Fruit fly (Drosophila melanogaster) whole organism, prepupa: ENCODE results near the gene CG7246.
A peak's percentile ranks its signal among the peaks of the same experiment; 100 is the strongest.

ENCODE experiments used
- Blimp-1 ChIP-seq: fragments of 200-800 bp; sonication (Bioruptor generic); optimal IDR thresholded peaks from 3 replicates; lab custom pipeline; 2017; ENCODE audit warnings: missing biosample characterization, missing genetic modification characterization, mild to moderate bottlenecking, moderate library complexity, missing genetic modification reagents
- CG10631 ChIP-seq: fragments of 200-800 bp; sonication (Bioruptor generic); optimal IDR thresholded peaks from 2 replicates; lab custom pipeline; 2016; ENCODE audit warnings: missing biosample characterization, missing genetic modification characterization
- CG10669 ChIP-seq: fragments of 200-800 bp; sonication (Bioruptor generic); optimal IDR thresholded peaks from 3 replicates; lab custom pipeline; 2018; ENCODE audit warnings: missing biosample characterization, mild to moderate bottlenecking, missing genetic modification characterization, moderate library complexity
- CG11762 ChIP-seq: fragments of 200-800 bp; sonication (Bioruptor generic); optimal IDR thresholded peaks from 3 replicates; lab custom pipeline; 2016; ENCODE audit warnings: missing biosample characterization, missing genetic modification characterization; ENCODE audit not compliant: insufficient read depth
- CG11902 ChIP-seq: fragments of 200-800 bp; sonication (Bioruptor generic); optimal IDR thresholded peaks from 3 replicates; lab custom pipeline; 2016; ENCODE audit warnings: missing biosample characterization, missing genetic modification characterization
- CG15336 ChIP-seq: fragments of 200-800 bp; sonication (Bioruptor generic); IDR thresholded peaks from 2 replicates; pipeline ENCODE4 v1.3.6; 2022; ENCODE audit warnings: missing biosample characterization, missing genetic modification characterization
- CG1621 ChIP-seq: fragments of 200-800 bp; sonication (Bioruptor generic); optimal IDR thresholded peaks from 3 replicates; lab custom pipeline; 2018; ENCODE audit warnings: missing biosample characterization, mild to moderate bottlenecking, missing genetic modification characterization
- CG16779 ChIP-seq: fragments of 200-800 bp; sonication (Bioruptor generic); optimal IDR thresholded peaks from 3 replicates; lab custom pipeline; 2017; ENCODE audit warnings: missing biosample characterization, mild to moderate bottlenecking, missing genetic modification characterization
- CG3032 ChIP-seq: fragments of 200-800 bp; optimal IDR thresholded peaks from 2 replicates; lab custom pipeline; 2019; ENCODE audit warnings: missing biosample characterization, mild to moderate bottlenecking, missing genetic modification characterization, moderate library complexity
- CG31627 ChIP-seq: fragments of 200-800 bp; sonication (Bioruptor generic); optimal IDR thresholded peaks from 3 replicates; lab custom pipeline; 2016; ENCODE audit warnings: missing biosample characterization, missing genetic modification characterization
- CG34406 ChIP-seq: fragments of 200-800 bp; sonication (Bioruptor generic); optimal IDR thresholded peaks from 3 replicates; lab custom pipeline; 2016; ENCODE audit warnings: missing biosample characterization, missing genetic modification characterization
- CG3919 ChIP-seq: fragments of 200-800 bp; sonication (Bioruptor generic); optimal IDR thresholded peaks from 3 replicates; lab custom pipeline; 2016; ENCODE audit warnings: missing biosample characterization, missing genetic modification characterization
- CG4318 ChIP-seq: fragments of 200-800 bp; sonication (Bioruptor generic); optimal IDR thresholded peaks from 3 replicates; lab custom pipeline; 2017; ENCODE audit warnings: missing biosample characterization, mild to moderate bottlenecking, missing genetic modification characterization
- CG6163 ChIP-seq: fragments of 200-800 bp; sonication (Bioruptor generic); IDR thresholded peaks from 3 replicates; pipeline ENCODE4 v1.3.6; 2022; ENCODE audit warnings: missing biosample characterization, missing genetic modification characterization
- CG6854 ChIP-seq: fragments of 200-800 bp; sonication (Bioruptor generic); optimal IDR thresholded peaks from 2 replicates; lab custom pipeline; 2017; ENCODE audit warnings: missing biosample characterization, mild to moderate bottlenecking, missing genetic modification characterization
- CG7368 ChIP-seq: fragments of 200-800 bp; sonication (Bioruptor generic); optimal IDR thresholded peaks from 3 replicates; lab custom pipeline; 2016; ENCODE audit warnings: missing biosample characterization, missing genetic modification characterization
- CG8119 ChIP-seq: fragments of 200-800 bp; sonication (Bioruptor generic); IDR thresholded peaks from 3 replicates; pipeline ENCODE4 v1.3.6; 2022; ENCODE audit warnings: missing biosample characterization, missing genetic modification characterization
- CG8319 ChIP-seq: fragments of 200-800 bp; sonication (Bioruptor generic); optimal IDR thresholded peaks from 3 replicates; lab custom pipeline; 2016; ENCODE audit warnings: missing biosample characterization, missing genetic modification characterization
- CG8632 ChIP-seq: fragments of 200-800 bp; sonication (Bioruptor generic); optimal IDR thresholded peaks from 3 replicates; lab custom pipeline; 2016; ENCODE audit warnings: missing biosample characterization, missing genetic modification characterization
- CG9139 ChIP-seq: fragments of 200-800 bp; sonication (Bioruptor generic); optimal IDR thresholded peaks from 3 replicates; lab custom pipeline; 2017; ENCODE audit warnings: missing biosample characterization, mild to moderate bottlenecking, missing genetic modification characterization
- Eip75B ChIP-seq: fragments of 200-800 bp; sonication (Bioruptor generic); optimal IDR thresholded peaks from 3 replicates; lab custom pipeline; 2016; ENCODE audit warnings: missing biosample characterization, missing genetic modification characterization
- Eip78C ChIP-seq: fragments of 200-800 bp; sonication (Bioruptor generic); peaks from one replicate; lab custom pipeline; 2016; ENCODE audit warnings: missing biosample characterization, missing genetic modification characterization
- Eip93F ChIP-seq: fragments of 200-800 bp; sonication (Bioruptor generic); optimal IDR thresholded peaks from 2 replicates; lab custom pipeline; 2016; ENCODE audit warnings: missing biosample characterization, mild to moderate bottlenecking, missing genetic modification characterization
- Ets21C ChIP-seq: fragments of 200-800 bp; sonication (Bioruptor generic); optimal IDR thresholded peaks from 3 replicates; lab custom pipeline; 2016; ENCODE audit warnings: missing biosample characterization, missing genetic modification characterization
- Ets96B ChIP-seq: fragments of 200-800 bp; optimal IDR thresholded peaks from 2 replicates; lab custom pipeline; 2019; ENCODE audit warnings: missing biosample characterization, mild to moderate bottlenecking, missing genetic modification characterization, moderate library complexity
- Gug ChIP-seq: fragments of 200-800 bp; sonication (Bioruptor generic); IDR thresholded peaks from 2 replicates; pipeline ENCODE4 v1.3.6; 2022; ENCODE audit warnings: missing biosample characterization, missing genetic modification characterization
- Hr38 ChIP-seq: sonication (Bioruptor generic); optimal IDR thresholded peaks from 2 replicates; lab custom pipeline; 2016; ENCODE audit warnings: missing biosample characterization, missing genetic modification characterization
- Hr39 ChIP-seq: fragments of 200-800 bp; sonication (Bioruptor generic); optimal IDR thresholded peaks from 2 replicates; lab custom pipeline; 2016; ENCODE audit warnings: missing biosample characterization, missing genetic modification characterization
- Lpt ChIP-seq: fragments of 200-800 bp; sonication (Bioruptor generic); optimal IDR thresholded peaks from 3 replicates; lab custom pipeline; 2016; ENCODE audit warnings: missing biosample characterization, missing genetic modification characterization
- Met ChIP-seq: fragments of 200-800 bp; sonication (Bioruptor generic); optimal IDR thresholded peaks from 3 replicates; lab custom pipeline; 2016; ENCODE audit warnings: missing biosample characterization, missing genetic modification characterization
- OdsH ChIP-seq: fragments of 200-800 bp; sonication (Bioruptor generic); optimal IDR thresholded peaks from 3 replicates; lab custom pipeline; 2016; ENCODE audit warnings: missing biosample characterization, missing genetic modification characterization
- Smox ChIP-seq: fragments of 200-800 bp; sonication (Bioruptor generic); optimal IDR thresholded peaks from 3 replicates; lab custom pipeline; 2016; ENCODE audit warnings: missing biosample characterization, missing genetic modification characterization
- Sox102F ChIP-seq: fragments of 200-800 bp; sonication (Bioruptor generic); optimal IDR thresholded peaks from 2 replicates; lab custom pipeline; 2016; ENCODE audit warnings: missing biosample characterization, mild to moderate bottlenecking, missing genetic modification characterization
- Sox14 ChIP-seq: fragments of 200-800 bp; sonication (Bioruptor generic); optimal IDR thresholded peaks from 3 replicates; lab custom pipeline; 2016; ENCODE audit warnings: missing biosample characterization, missing genetic modification characterization
- Sox15 ChIP-seq: fragments of 200-800 bp; sonication (Bioruptor generic); optimal IDR thresholded peaks from 3 replicates; lab custom pipeline; 2016; ENCODE audit warnings: missing biosample characterization, missing genetic modification characterization
- cyc ChIP-seq: fragments of 200-800 bp; sonication (Bioruptor generic); optimal IDR thresholded peaks from 3 replicates; lab custom pipeline; 2016; ENCODE audit warnings: missing biosample characterization, missing genetic modification characterization
- dac ChIP-seq: fragments of 200-800 bp; sonication (Bioruptor generic); optimal IDR thresholded peaks from 2 replicates; lab custom pipeline; 2017; ENCODE audit warnings: missing biosample characterization, mild to moderate bottlenecking, missing genetic modification characterization
- dsx ChIP-seq: fragments of 200-800 bp; optimal IDR thresholded peaks from 3 replicates; lab custom pipeline; 2019; ENCODE audit warnings: missing biosample characterization, mild to moderate bottlenecking, missing genetic modification characterization, moderate library complexity; ENCODE audit not compliant: poor library complexity, severe bottlenecking
- eg ChIP-seq: fragments of 200-800 bp; sonication (Bioruptor generic); IDR thresholded peaks from 3 replicates; pipeline ENCODE4 v1.3.6; 2022; ENCODE audit warnings: missing biosample characterization, missing genetic modification characterization
- fd85E ChIP-seq: fragments of 200-800 bp; sonication (Bioruptor generic); optimal IDR thresholded peaks from 3 replicates; lab custom pipeline; 2016; ENCODE audit warnings: missing biosample characterization, missing genetic modification characterization
- fkh ChIP-seq: fragments of 200-800 bp; sonication (Bioruptor generic); optimal IDR thresholded peaks from 3 replicates; lab custom pipeline; 2017; ENCODE audit warnings: missing biosample characterization, mild to moderate bottlenecking, missing genetic modification characterization, moderate library complexity
- lz ChIP-seq: fragments of 200-800 bp; sonication (Bioruptor generic); optimal IDR thresholded peaks from 3 replicates; lab custom pipeline; 2016; ENCODE audit warnings: missing biosample characterization, missing genetic modification characterization
- net ChIP-seq: fragments of 200-800 bp; sonication (Bioruptor generic); optimal IDR thresholded peaks from 3 replicates; lab custom pipeline; 2016; ENCODE audit warnings: missing biosample characterization, missing genetic modification characterization
- pdm3 ChIP-seq: fragments of 200-800 bp; sonication (Bioruptor generic); optimal IDR thresholded peaks from 3 replicates; lab custom pipeline; 2016; ENCODE audit warnings: missing biosample characterization, missing genetic modification characterization
- salr ChIP-seq, 2 experiments: fragments of 200-800 bp; sonication (Bioruptor generic); optimal IDR thresholded peaks; 3 replicates each; lab custom pipeline; 2016 to 2018; ENCODE audit warnings: missing biosample characterization in 2 of 2, missing genetic modification characterization in 2 of 2, mild to moderate bottlenecking in 1 of 2
- ss ChIP-seq, 2 experiments: fragments of 200-800 bp; sonication (Bioruptor generic); optimal IDR thresholded peaks; 2 replicates in 1 of 2; 3 replicates in 1 of 2; lab custom pipeline; 2017 to 2018; ENCODE audit warnings: mild to moderate bottlenecking in 2 of 2, missing biosample characterization in 2 of 2, missing genetic modification characterization in 2 of 2, moderate library complexity in 1 of 2
- svp ChIP-seq: fragments of 200-800 bp; sonication (Bioruptor generic); peaks from one replicate; lab custom pipeline; 2016; ENCODE audit warnings: missing biosample characterization, missing genetic modification characterization
- topi ChIP-seq: fragments of 200-800 bp; sonication (Bioruptor generic); optimal IDR thresholded peaks from 3 replicates; lab custom pipeline; 2016; ENCODE audit warnings: missing biosample characterization, missing genetic modification characterization

Gene CG7246

DNA sequence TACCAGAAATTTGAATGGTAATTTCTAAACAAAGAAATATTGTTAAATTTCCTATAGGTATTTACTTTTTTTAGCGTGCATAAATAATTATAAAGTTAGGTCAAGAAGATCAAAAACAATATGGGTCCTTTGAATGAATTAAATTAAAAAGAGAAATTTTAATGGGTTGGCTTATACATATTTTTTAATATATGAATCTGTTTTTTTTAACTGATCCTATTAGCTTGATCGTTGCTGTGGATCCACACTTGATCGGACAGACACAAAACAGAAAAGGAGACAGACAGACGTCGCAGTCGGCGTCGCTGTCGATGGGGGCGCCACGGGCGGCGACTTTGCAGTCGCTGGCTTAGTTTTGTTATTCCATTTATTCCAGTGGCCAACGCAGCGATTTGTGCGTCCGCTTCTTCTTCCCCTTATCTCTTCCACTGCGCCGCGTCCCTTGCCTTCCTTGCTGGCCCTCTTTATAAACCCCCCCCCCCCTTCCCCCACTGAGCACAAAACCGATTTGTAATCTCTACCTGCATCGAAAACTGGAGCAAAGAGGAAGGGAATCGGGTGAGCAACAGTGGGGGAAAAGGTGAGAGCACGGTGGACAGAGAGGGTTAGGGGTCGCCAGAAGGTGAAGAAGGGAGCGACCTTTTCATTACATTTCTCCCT lies 33.0 kb downstream of the CG7246 start (continued):
- peak; percentile 89 for TF ChIP-seq CG15336
- TF ChIP-seq CG8319, result peak; percentile 42
- peak in 1 of 2 experiments; percentile 88 for TF ChIP-seq salr (GFP tag; optimal IDR thresholded peaks at IDR 0.05; lab: Kevin White, UChicago)
- peak; percentile 75 for TF ChIP-seq CG6163 (GFP tag; lab: Robert Waterston, UW)
- peak; percentile 77 for TF ChIP-seq CG10631 (GFP tag; lab: Kevin White, UChicago)
- peak; percentile 17 for TF ChIP-seq CG11902 (GFP tag; lab: Kevin White, UChicago)
- TF ChIP-seq CG8119, result peak; percentile 88
- peak; percentile 74 for TF ChIP-seq Sox14
- TF ChIP-seq svp, result peak; percentile 84
- peak; percentile 65 for TF ChIP-seq CG16779 (tag; lab: Kevin White, UChicago)
- peak; percentile 79 to 80 for TF ChIP-seq ss (GFP tag; optimal IDR thresholded peaks at IDR 0.05; lab: Kevin White, UChicago)
- TF ChIP-seq Hr39 (GFP tag; lab: Kevin White, UChicago), result peak; percentile 17
- no peak for TF ChIP-seq Eip93F
- TF ChIP-seq CG31627 (GFP tag; lab: Kevin White, UChicago), result peak; percentile 17
- TF ChIP-seq pdm3, result peak; percentile 85
- peak; percentile 40 for TF ChIP-seq CG11762 (GFP tag; lab: Kevin White, UChicago)
- peak; percentile 87 for TF ChIP-seq dsx (GFP tag; lab: Kevin White, UChicago)
- no peak for TF ChIP-seq Hr38 (GFP tag; lab: Kevin White, UChicago)
- peak; percentile 76 for TF ChIP-seq Lpt (GFP tag; lab: Kevin White, UChicago)

dm6 chrX:9046986-9047385 lies 33.9 kb downstream of the CG7246 start:
- TF ChIP-seq Blimp-1 (GFP tag; lab: Kevin White, UChicago) (no peak), CG7368 (GFP tag; lab: Kevin White, UChicago) (peak; percentile 30), Eip93F (no peak), fkh (no peak), CG8632 (GFP tag; lab: Kevin White, UChicago) (peak; percentile 3), CG6163 (GFP tag; lab: Robert Waterston, UW) (peak; percentile 90), Ets21C (GFP tag; lab: Kevin White, UChicago) (no peak), CG10669 (peak; percentile 63), ss (GFP tag; optimal IDR thresholded peaks at IDR 0.05; lab: Kevin White, UChicago) (peak; percentile 16 to 47), CG31627 (GFP tag; lab: Kevin White, UChicago) (peak; percentile 33), Sox15 (peak; percentile 49), pdm3 (peak; percentile 73), dsx (GFP tag; lab: Kevin White, UChicago) (peak; percentile 50), Smox (peak; percentile 13), salr (GFP tag; optimal IDR thresholded peaks at IDR 0.05; lab: Kevin White, UChicago) (peak in 1 of 2 experiments; percentile 50), Eip75B (GFP tag; lab: Kevin White, UChicago) (peak; percentile 27), CG3032 (tag; lab: Kevin White, UChicago) (peak; percentile 57), CG34406 (GFP tag; lab: Kevin White, UChicago) (peak; percentile 5), CG9139 (no peak), Ets96B (tag; lab: Kevin White, UChicago) (peak; percentile 66), OdsH (GFP tag; lab: Kevin White, UChicago) (peak; percentile 55), CG16779 (tag; lab: Kevin White, UChicago) (no peak), dac (peak; percentile 26), lz (GFP tag; lab: Kevin White, UChicago) (peak; percentile 5), Gug (GFP tag; lab: Robert Waterston, UW) (peak; percentile 75), cyc (GFP tag; lab: Kevin White, UChicago) (peak; percentile 47), CG1621 (tag; lab: Kevin White, UChicago) (peak; percentile 40), fd85E (GFP tag; lab: Kevin White, UChicago) (no peak), CG11902 (GFP tag; lab: Kevin White, UChicago) (peak; percentile 35), Sox14 (peak; percentile 66), topi (GFP tag; lab: Kevin White, UChicago) (peak; percentile 32), CG4318 (peak; percentile 57), CG11762 (GFP tag; lab: Kevin White, UChicago) (peak; percentile 48), Met (GFP tag; lab: Kevin White, UChicago) (peak; percentile 44), CG3919 (GFP tag; lab: Kevin White, UChicago) (peak; percentile 73), Eip78C (peak; percentile 82), eg (peak; percentile 88), CG6854 (GFP tag; lab: Kevin White, UChicago) (no peak), net (GFP tag; lab: Kevin White, UChicago) (peak; percentile 46), Sox102F (GFP tag; lab: Kevin White, UChicago) (no peak)
